Fruit fly (Drosophila melanogaster) whole organism, embryonic: Measurements from ENCODE around the gene BthD.

Source experiments
- br ChIP-seq: fragments of >200 bp; optimal IDR thresholded peaks from 2 replicates; lab custom pipeline; 2017
- pita ChIP-seq: fragments of 200-800 bp; sonication (Bioruptor generic); optimal IDR thresholded peaks from 2 replicates; lab custom pipeline; 2017; ENCODE audit warnings: missing biosample characterization, mild to moderate bottlenecking, missing genetic modification characterization
- tin ChIP-seq: fragments of 200-800 bp; sonication (Bioruptor generic); optimal IDR thresholded peaks from 3 replicates; lab custom pipeline; 2016; ENCODE audit warnings: missing biosample characterization, missing genetic modification characterization

- TF ChIP-seq tin (GFP tag; lab: Kevin White, UChicago) (no peak), br (lab: Kevin White, UChicago) (no peak), pita (GFP tag; lab: Kevin White, UChicago) (no peak)
Measured at dm6 chrX:13563042-13563441, 48.9 kb upstream of the BthD start.
